Worm (Caenorhabditis elegans) whole organism, L4 larva: ENCODE measurements around the gene Y38A10A.2.

ENCODE experiments used
- egl-43 ChIP-seq: fragments of 200-800 bp; sonication (Bioruptor generic); IDR thresholded peaks from 2 replicates; pipeline ENCODE4 v1.3.6; 2022; ENCODE audit warnings: missing genetic modification reagents, missing genetic modification characterization, missing compliant biosample characterization
- mep-1 ChIP-seq: fragments of 150-350 bp; sonication (generic microtip); optimal IDR thresholded peaks from 3 replicates; lab custom pipeline; 2014; ENCODE audit warnings: missing biosample characterization, missing genetic modification characterization
- mes-2 ChIP-seq: sonication (generic microtip); optimal IDR thresholded peaks from 2 replicates; lab custom pipeline; 2016; ENCODE audit warnings: missing genotype, mild to moderate bottlenecking, missing genetic modification characterization, missing compliant biosample characterization; ENCODE audit not compliant: poor library complexity, severe bottlenecking
- mxl-2 ChIP-seq: fragments of 200-800 bp; sonication (Bioruptor generic); conservative IDR thresholded peaks from 2 replicates; pipeline ENCODE4 v1.3.6; 2022; ENCODE audit warnings: missing genetic modification reagents, missing genetic modification characterization, missing compliant biosample characterization
- nhr-237 ChIP-seq: sonication (generic microtip); optimal IDR thresholded peaks from 2 replicates; lab custom pipeline; 2017; ENCODE audit warnings: missing biosample characterization, missing genetic modification characterization
- nhr-41 ChIP-seq: fragments of 200-800 bp; sonication (Bioruptor generic); IDR thresholded peaks from 2 replicates; pipeline ENCODE4 v1.3.6; 2022; ENCODE audit warnings: missing genetic modification reagents, missing genetic modification characterization, missing compliant biosample characterization
- skn-1 ChIP-seq: fragments of 150-350 bp; optimal IDR thresholded peaks from 2 replicates; lab custom pipeline; 2014; ENCODE audit warnings: missing biosample characterization, missing genetic modification characterization
- unc-62 ChIP-seq, 3 experiments: fragments of 150-350 bp in 1 of 3; sonication (generic microtip); optimal IDR thresholded peaks in 2 of 3; peaks in 1 of 3; 1 replicate in 1 of 3; 2 replicates in 2 of 3; lab custom pipeline; 2014 to 2017; ENCODE audit warnings: missing biosample characterization in 3 of 3, missing genetic modification characterization in 3 of 3, missing genetic modification reagents in 3 of 3, missing genotype in 1 of 3
- zip-11 ChIP-seq: fragments of 200-800 bp; sonication (Bioruptor generic); IDR thresholded peaks from 2 replicates; pipeline ENCODE4 v1.3.6; 2022; ENCODE audit warnings: missing genetic modification characterization, missing compliant biosample characterization
- zip-2 ChIP-seq: fragments of 150-350 bp; optimal IDR thresholded peaks from 2 replicates; lab custom pipeline; 2014; ENCODE audit warnings: missing biosample characterization, missing genetic modification characterization
- ztf-7 ChIP-seq: fragments of 150-350 bp; optimal IDR thresholded peaks from 2 replicates; lab custom pipeline; 2014; ENCODE audit warnings: missing biosample characterization, missing genetic modification characterization

DNA sequence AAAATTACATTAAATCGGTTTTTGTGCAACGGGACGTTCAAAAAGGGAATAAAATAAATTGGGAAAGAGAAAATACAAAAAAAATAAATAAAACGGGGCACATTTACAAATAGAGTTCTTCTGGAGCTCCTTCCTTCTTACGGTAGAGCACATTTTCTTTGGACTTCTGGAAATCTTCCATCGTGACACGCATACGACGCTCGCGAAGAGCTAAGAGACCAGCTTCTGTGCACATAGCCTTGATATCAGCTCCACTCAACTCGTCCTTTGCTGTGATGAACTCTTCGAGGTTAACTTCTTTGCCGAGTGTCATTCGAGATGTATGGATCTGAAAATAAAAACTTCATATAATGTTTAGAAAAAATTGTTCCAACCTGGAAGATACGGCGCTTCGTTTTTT lies 47.1 kb downstream of the Y38A10A.2 start:
- no peak for TF ChIP-seq nhr-41
- TF ChIP-seq nhr-237: no peak
- TF ChIP-seq mep-1 (tag; lab: Kevin White, UChicago): no peak
- no peak for TF ChIP-seq zip-2 (tag; lab: Kevin White, UChicago)
- TF ChIP-seq unc-62 (GFP tag; optimal IDR thresholded peaks at IDR 0.05 in 1 of 2; lab: Kevin White, UChicago): no peak
- TF ChIP-seq unc-62 (tag; optimal IDR thresholded peaks at IDR 0.05; lab: Kevin White, UChicago): no peak
- no peak for TF ChIP-seq skn-1 (tag; lab: Kevin White, UChicago)
- TF ChIP-seq mxl-2 (GFP tag; lab: Robert Waterston, UW): no peak
- TF ChIP-seq mes-2 (tag; lab: Kevin White, UChicago): no peak
- no peak for TF ChIP-seq ztf-7 (tag; lab: Kevin White, UChicago)
- no peak for TF ChIP-seq egl-43 (GFP tag; lab: Robert Waterston, UW)
- TF ChIP-seq zip-11 (GFP tag; lab: Robert Waterston, UW): no peak
